Worm (Caenorhabditis elegans) whole organism, late embryonic: ENCODE data around the gene rps-30.

Experiments used
- C08G9.2 ChIP-seq: sonication (generic microtip); optimal IDR thresholded peaks from 2 replicates; lab custom pipeline; 2016; ENCODE audit warnings: mild to moderate bottlenecking, missing genetic modification characterization, moderate library complexity, missing compliant biosample characterization
- K02D7.2 ChIP-seq: sonication (generic microtip); optimal IDR thresholded peaks from 2 replicates; lab custom pipeline; 2017; ENCODE audit warnings: mild to moderate bottlenecking, missing genetic modification characterization, missing compliant biosample characterization
- T23F11.4 ChIP-seq: fragments of 200-800 bp; sonication (Bioruptor generic); optimal IDR thresholded peaks from 2 replicates; lab custom pipeline; 2018; ENCODE audit warnings: mild to moderate bottlenecking, missing genetic modification characterization, missing compliant biosample characterization
- Y22D7AL.16 ChIP-seq: sonication (generic microtip); optimal IDR thresholded peaks from 2 replicates; lab custom pipeline; 2016; ENCODE audit warnings: missing genetic modification characterization, missing compliant biosample characterization
- ahr-1 ChIP-seq: sonication (generic microtip); optimal IDR thresholded peaks from 2 replicates; lab custom pipeline; 2016; ENCODE audit warnings: missing genetic modification characterization, missing compliant biosample characterization
- ceh-18 ChIP-seq: sonication (generic microtip); optimal IDR thresholded peaks from 2 replicates; lab custom pipeline; 2016; ENCODE audit warnings: missing genetic modification characterization, missing compliant biosample characterization
- ceh-19 ChIP-seq: fragments of 200-800 bp; sonication (Bioruptor generic); optimal IDR thresholded peaks from 2 replicates; lab custom pipeline; 2018; ENCODE audit warnings: mild to moderate bottlenecking, missing genetic modification characterization, missing compliant biosample characterization
- ceh-22 ChIP-seq: sonication (generic microtip); optimal IDR thresholded peaks from 2 replicates; lab custom pipeline; 2017; ENCODE audit warnings: missing biosample characterization, missing genetic modification characterization
- ceh-30 ChIP-seq: fragments of 150-350 bp; optimal IDR thresholded peaks from 2 replicates; lab custom pipeline; 2014; ENCODE audit warnings: missing biosample characterization, missing genetic modification characterization
- ceh-31 ChIP-seq: sonication (generic microtip); optimal IDR thresholded peaks from 2 replicates; lab custom pipeline; 2016; ENCODE audit warnings: missing genetic modification characterization, missing compliant biosample characterization
- ceh-34 ChIP-seq: sonication (generic microtip); optimal IDR thresholded peaks from 2 replicates; lab custom pipeline; 2016; ENCODE audit warnings: mild to moderate bottlenecking, missing genetic modification characterization, missing compliant biosample characterization
- ceh-9 ChIP-seq: sonication (generic microtip); optimal IDR thresholded peaks from 2 replicates; lab custom pipeline; 2016; ENCODE audit warnings: mild to moderate bottlenecking, missing genetic modification characterization, inconsistent platforms, missing compliant biosample characterization
- elt-2 ChIP-seq: sonication (generic microtip); optimal IDR thresholded peaks from 2 replicates; lab custom pipeline; 2016; ENCODE audit warnings: missing genetic modification reagents, missing genetic modification characterization, missing compliant biosample characterization
- ets-4 ChIP-seq: sonication (generic microtip); optimal IDR thresholded peaks from 2 replicates; lab custom pipeline; 2016; ENCODE audit warnings: missing genetic modification characterization, missing compliant biosample characterization
- fax-1 ChIP-seq: sonication (generic microtip); optimal IDR thresholded peaks from 2 replicates; lab custom pipeline; 2016; ENCODE audit warnings: missing genotype, missing genetic modification characterization, missing compliant biosample characterization
- gmeb-2 ChIP-seq: sonication (generic microtip); optimal IDR thresholded peaks from 2 replicates; lab custom pipeline; 2016; ENCODE audit warnings: missing genetic modification characterization, inconsistent platforms, missing compliant biosample characterization
- hlh-30 ChIP-seq: sonication (generic microtip); optimal IDR thresholded peaks from 2 replicates; lab custom pipeline; 2017; ENCODE audit warnings: antibody characterized with exemption, missing genetic modification characterization, missing compliant biosample characterization; ENCODE audit not compliant: insufficient read depth
- lin-11 ChIP-seq: fragments of 200-800 bp; sonication (Bioruptor generic); optimal IDR thresholded peaks from 2 replicates; lab custom pipeline; 2018; ENCODE audit warnings: mild to moderate bottlenecking, missing genetic modification characterization, missing compliant biosample characterization
- nfya-1 ChIP-seq: sonication (generic microtip); optimal IDR thresholded peaks from 2 replicates; lab custom pipeline; 2017; ENCODE audit warnings: missing genetic modification characterization, mild to moderate bottlenecking, missing compliant biosample characterization, antibody characterized with exemption, moderate library complexity
- nhr-11 ChIP-seq: fragments of 150-350 bp; optimal IDR thresholded peaks from 2 replicates; lab custom pipeline; 2014; ENCODE audit warnings: missing biosample characterization, missing genetic modification characterization
- nhr-232 ChIP-seq: sonication (generic microtip); optimal IDR thresholded peaks from 2 replicates; lab custom pipeline; 2016; ENCODE audit warnings: missing genetic modification characterization, missing compliant biosample characterization
- odd-2 ChIP-seq: sonication (generic microtip); optimal IDR thresholded peaks from 2 replicates; lab custom pipeline; 2017; ENCODE audit warnings: antibody characterized with exemption, mild to moderate bottlenecking, missing genetic modification characterization, missing compliant biosample characterization
- pat-9 ChIP-seq: fragments of 200-800 bp; sonication (Bioruptor generic); optimal IDR thresholded peaks from 2 replicates; lab custom pipeline; 2018; ENCODE audit warnings: mild to moderate bottlenecking, missing genetic modification characterization, moderate library complexity, missing compliant biosample characterization
- pax-1 ChIP-seq: fragments of 150-350 bp; optimal IDR thresholded peaks from 2 replicates; lab custom pipeline; 2014; ENCODE audit warnings: missing biosample characterization, missing genetic modification characterization
- pha-2 ChIP-seq: sonication (generic microtip); optimal IDR thresholded peaks from 2 replicates; lab custom pipeline; 2017; ENCODE audit warnings: mild to moderate bottlenecking, missing genetic modification characterization, missing compliant biosample characterization
- pros-1 ChIP-seq: fragments of 150-350 bp; optimal IDR thresholded peaks from 2 replicates; lab custom pipeline; 2014; ENCODE audit warnings: missing biosample characterization, missing genetic modification reagents, missing genetic modification characterization
- rnt-1 ChIP-seq: sonication (generic microtip); optimal IDR thresholded peaks from 2 replicates; lab custom pipeline; 2016; ENCODE audit warnings: missing genetic modification characterization, missing compliant biosample characterization
- sdc-2 ChIP-seq: sonication (generic microtip); optimal IDR thresholded peaks from 2 replicates; lab custom pipeline; 2016; ENCODE audit warnings: missing genotype, missing genetic modification characterization, missing compliant biosample characterization
- syd-9 ChIP-seq: sonication (generic microtip); optimal IDR thresholded peaks from 2 replicates; lab custom pipeline; 2016; ENCODE audit warnings: mild to moderate bottlenecking, missing genetic modification characterization, moderate library complexity, missing compliant biosample characterization
- tbx-2 ChIP-seq: sonication (generic microtip); optimal IDR thresholded peaks from 2 replicates; lab custom pipeline; 2016; ENCODE audit warnings: missing genetic modification characterization, missing compliant biosample characterization
- tbx-7 ChIP-seq: sonication (generic microtip); optimal IDR thresholded peaks from 2 replicates; lab custom pipeline; 2016; ENCODE audit warnings: missing genotype, missing genetic modification characterization, missing compliant biosample characterization
- ttx-3 ChIP-seq: sonication (generic microtip); optimal IDR thresholded peaks from 2 replicates; lab custom pipeline; 2016; ENCODE audit warnings: missing genetic modification reagents, missing genetic modification characterization, missing compliant biosample characterization
- unc-42 ChIP-seq: sonication (generic microtip); optimal IDR thresholded peaks from 2 replicates; lab custom pipeline; 2016; ENCODE audit warnings: missing genotype, missing genetic modification characterization, missing compliant biosample characterization
- unc-55 ChIP-seq: sonication (generic microtip); optimal IDR thresholded peaks from 2 replicates; lab custom pipeline; 2017; ENCODE audit warnings: missing biosample characterization, missing genetic modification reagents, missing genetic modification characterization
- unc-86 ChIP-seq: sonication (generic microtip); optimal IDR thresholded peaks from 2 replicates; lab custom pipeline; 2016; ENCODE audit warnings: missing genetic modification characterization, missing compliant biosample characterization
- zip-5 ChIP-seq: sonication (generic microtip); optimal IDR thresholded peaks from 2 replicates; lab custom pipeline; 2016; ENCODE audit warnings: missing genetic modification characterization, missing compliant biosample characterization
- ztf-16 ChIP-seq: sonication (generic microtip); optimal IDR thresholded peaks from 2 replicates; lab custom pipeline; 2017; ENCODE audit warnings: missing genetic modification characterization, missing compliant biosample characterization

The rps-30 gene

ce11 chrV:7742485-7742959, 33.9 kb upstream of the rps-30 start, which contains the start of gene fbxl-5:
Gene fbxl-5, plus strand, starts transcription at chrV:7742909.
- TF ChIP-seq sdc-2 (no peak), nhr-232 (no peak), unc-86 (tag; lab: Kevin White, UChicago) (no peak), ztf-16 (tag; lab: Kevin White, UChicago) (no peak), K02D7.2 (tag; lab: Kevin White, UChicago) (no peak), ceh-30 (tag; lab: Kevin White, UChicago) (no peak), rnt-1 (tag; lab: Kevin White, UChicago) (no peak), pha-2 (tag; lab: Kevin White, UChicago) (no peak), ceh-19 (GFP tag; lab: Kevin White, UChicago) (no peak), T23F11.4 (GFP tag; lab: Kevin White, UChicago) (no peak), zip-5 (tag; lab: Kevin White, UChicago) (no peak), ahr-1 (tag; lab: Kevin White, UChicago) (no peak), odd-2 (tag; lab: Kevin White, UChicago) (no peak), ceh-34 (no peak), gmeb-2 (tag; lab: Kevin White, UChicago) (no peak), unc-42 (tag; lab: Kevin White, UChicago) (no peak), pros-1 (no peak), ets-4 (no peak), fax-1 (no peak), nhr-11 (tag; lab: Kevin White, UChicago) (no peak)
- TF ChIP-seq, all 69 proteins: peak for 0

ce11 chrV:7744068-7744467, 32.3 kb upstream of the rps-30 start:
- TF ChIP-seq C08G9.2 (no peak), Y22D7AL.16 (tag; lab: Kevin White, UChicago) (no peak), ceh-19 (GFP tag; lab: Kevin White, UChicago) (no peak), nfya-1 (tag; lab: Kevin White, UChicago) (no peak), odd-2 (tag; lab: Kevin White, UChicago) (no peak), K02D7.2 (tag; lab: Kevin White, UChicago) (no peak), ceh-34 (no peak), unc-55 (GFP tag; lab: Kevin White, UChicago) (no peak), pat-9 (tag; lab: Kevin White, UChicago) (no peak), sdc-2 (no peak)

- TF ChIP-seq unc-86 (tag; lab: Kevin White, UChicago) (no peak), ceh-30 (tag; lab: Kevin White, UChicago) (no peak), hlh-30 (no peak), C08G9.2 (no peak), nfya-1 (tag; lab: Kevin White, UChicago) (no peak), ttx-3 (tag; lab: Kevin White, UChicago) (no peak), unc-55 (GFP tag; lab: Kevin White, UChicago) (no peak), ceh-22 (tag; lab: Kevin White, UChicago) (no peak), tbx-2 (tag; lab: Kevin White, UChicago) (no peak), ceh-9 (tag; lab: Kevin White, UChicago) (no peak), tbx-7 (tag; lab: Kevin White, UChicago) (no peak), Y22D7AL.16 (tag; lab: Kevin White, UChicago) (no peak), ceh-18 (tag; lab: Kevin White, UChicago) (no peak), lin-11 (tag; lab: Kevin White, UChicago) (no peak), pha-2 (tag; lab: Kevin White, UChicago) (no peak), ceh-31 (tag; lab: Kevin White, UChicago) (no peak), elt-2 (tag; lab: Kevin White, UChicago) (no peak), syd-9 (tag; lab: Kevin White, UChicago) (no peak), pax-1 (tag; lab: Kevin White, UChicago) (no peak)
These were observed 31.0 kb upstream of the rps-30 start for ce11 chrV:7745386-7745785.
